Fruit fly (Drosophila melanogaster) whole organism, embryonic: ENCODE data around the gene Mlp84B.

Experiments used
- Dll ChIP-seq: fragments of 200-800 bp; sonication (Bioruptor generic); IDR thresholded peaks from 4 replicates; pipeline ENCODE4 v1.3.6; 2022; ENCODE audit warnings: missing biosample characterization, missing genetic modification characterization; ENCODE audit not compliant: partially characterized antibody
- jigr1 ChIP-seq: fragments of 200-800 bp; sonication (Bioruptor generic); IDR thresholded peaks from 3 replicates; pipeline ENCODE4 v1.3.6; 2022; ENCODE audit warnings: missing biosample characterization, missing genetic modification characterization

DNA sequence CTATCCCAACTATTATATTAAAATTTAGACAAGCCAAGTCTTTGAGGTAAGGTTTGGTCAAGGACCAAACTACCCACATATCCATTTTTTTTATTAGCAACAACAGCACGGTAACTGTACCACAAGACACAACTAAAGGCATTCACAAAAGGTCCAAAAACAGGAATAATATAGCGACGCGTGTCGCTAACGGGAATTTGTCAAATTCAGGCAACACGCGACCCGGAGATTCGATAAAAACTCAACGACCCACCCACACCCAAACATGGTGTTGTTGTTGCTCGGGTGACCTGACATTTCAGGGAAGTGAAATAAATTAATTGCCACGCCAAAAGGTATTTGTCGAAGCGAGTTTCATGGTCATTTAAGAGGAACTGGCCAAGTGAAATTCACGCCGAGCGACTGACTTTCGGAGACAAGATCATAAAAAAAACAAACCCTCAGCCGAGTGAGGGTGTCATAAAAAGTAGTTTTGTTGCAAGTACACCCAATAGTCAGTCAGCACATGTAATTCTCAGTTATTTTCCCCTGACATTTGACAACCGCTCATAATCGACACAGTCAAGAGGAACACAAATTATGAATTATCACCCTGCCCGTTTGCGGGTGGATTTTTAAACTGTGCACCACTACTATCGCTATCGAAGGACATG lies 6.2 kb downstream of the Mlp84B start:
- no peak for TF ChIP-seq jigr1 (GFP tag; lab: Robert Waterston, UW)
- no peak for TF ChIP-seq Dll
